Worm (Caenorhabditis elegans): ENCODE results near the gene F47B10.6.

DNA sequence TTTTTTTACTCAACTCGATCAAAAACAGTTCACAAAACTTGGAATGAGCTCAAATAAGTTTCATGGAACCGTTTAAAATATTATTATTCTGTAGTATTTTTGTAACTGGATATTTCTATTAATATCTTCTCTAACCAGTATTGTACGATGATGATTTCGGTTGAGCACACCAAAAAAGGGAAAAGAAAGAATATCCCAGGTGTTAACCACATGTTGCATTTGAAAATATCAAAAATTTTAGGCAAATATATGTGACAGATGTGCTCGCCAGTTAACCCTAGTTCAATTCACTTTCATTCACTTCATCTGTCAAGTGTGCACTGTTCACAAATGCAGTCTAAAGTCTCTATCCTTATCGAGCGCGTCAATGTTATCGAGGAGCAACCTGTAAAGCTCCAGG is 2.7 kb downstream of the F47B10.6 start, which contains the start of gene F47B10.4:
- TF ChIP-seq elt-2 (tag; optimal IDR thresholded peaks at IDR 0.05) = no peak
- TF ChIP-seq fkh-2 (tag; optimal IDR thresholded peaks at IDR 0.05) = no peak
- TF ChIP-seq unc-39 (tag; optimal IDR thresholded peaks at IDR 0.05) = no peak
- TF ChIP-seq aly-2 (tag; optimal IDR thresholded peaks at IDR 0.05) = no peak
- no peak for TF ChIP-seq jun-1 (tag; optimal IDR thresholded peaks at IDR 0.05)
- no peak for TF ChIP-seq ZK546.5 (tag; optimal IDR thresholded peaks at IDR 0.05)
- no peak for TF ChIP-seq ztf-11 (tag; optimal IDR thresholded peaks at IDR 0.05)
- no peak for TF ChIP-seq daf-12 (tag; optimal IDR thresholded peaks at IDR 0.05)
- no peak for TF ChIP-seq nhr-76 (tag; optimal IDR thresholded peaks at IDR 0.05)
- no peak for TF ChIP-seq lin-39 (tag; optimal IDR thresholded peaks at IDR 0.05)
- no peak for TF ChIP-seq zag-1 (tag; optimal IDR thresholded peaks at IDR 0.05)
- TF ChIP-seq lin-15B (tag; optimal IDR thresholded peaks at IDR 0.05) = no peak

Measured in whole organism, L3 larva.